Worm (Caenorhabditis elegans) whole organism, L1 larva: ENCODE data around the gene nhr-140.

Experiments
- C04F5.9 ChIP-seq: sonication (generic microtip); optimal IDR thresholded peaks from 2 replicates; lab custom pipeline; 2016; ENCODE audit warnings: missing genetic modification characterization, missing compliant biosample characterization
- Y116A8C.19 ChIP-seq: sonication (generic microtip); optimal IDR thresholded peaks from 2 replicates; lab custom pipeline; 2016; ENCODE audit warnings: missing compliant biosample characterization, missing genetic modification characterization, borderline replicate concordance
- aha-1 ChIP-seq: fragments of 150-350 bp; optimal IDR thresholded peaks from 2 replicates; lab custom pipeline; 2014; ENCODE audit warnings: missing biosample characterization, missing genetic modification characterization
- aly-2 ChIP-seq: fragments of 150-350 bp; optimal IDR thresholded peaks from 2 replicates; lab custom pipeline; 2014; ENCODE audit warnings: missing biosample characterization, missing genetic modification characterization
- blmp-1 ChIP-seq: fragments of 150-350 bp; optimal IDR thresholded peaks from 2 replicates; lab custom pipeline; 2014; ENCODE audit warnings: missing biosample characterization, missing genetic modification characterization
- ceh-63 ChIP-seq: fragments of 200-800 bp; sonication (Bioruptor generic); optimal IDR thresholded peaks from 2 replicates; lab custom pipeline; 2018; ENCODE audit warnings: mild to moderate bottlenecking, missing genetic modification characterization, missing compliant biosample characterization
- ceh-82 ChIP-seq, 3 experiments: fragments of 150-350 bp in 1 of 3; sonication (generic microtip) in 2 of 3; optimal IDR thresholded peaks; 2 replicates each; lab custom pipeline; 2014 to 2017; ENCODE audit warnings: missing biosample characterization in 3 of 3, missing genetic modification characterization in 3 of 3
- ceh-88 ChIP-seq: fragments of 200-800 bp; sonication (Bioruptor generic); IDR thresholded peaks from 2 replicates; pipeline ENCODE4 v1.3.6; 2022; ENCODE audit warnings: missing genetic modification characterization, missing compliant biosample characterization
- ces-1 ChIP-seq: fragments of 150-350 bp; optimal IDR thresholded peaks from 2 replicates; lab custom pipeline; 2014; ENCODE audit warnings: missing biosample characterization, missing genetic modification reagents, missing genetic modification characterization
- dsc-1 ChIP-seq: sonication (generic microtip); optimal IDR thresholded peaks from 2 replicates; lab custom pipeline; 2016; ENCODE audit warnings: mild to moderate bottlenecking, missing genetic modification characterization, missing compliant biosample characterization
- efl-1 ChIP-seq, 4 experiments: fragments of 150-350 bp; optimal IDR thresholded peaks in 3 of 4; peaks in 1 of 4; 1 replicate in 1 of 4; 2 replicates in 3 of 4; lab custom pipeline; 2014; ENCODE audit warnings: missing biosample characterization in 2 of 4, missing genetic modification characterization in 2 of 4, missing genetic modification reagents in 2 of 4
- egl-27 ChIP-seq, 2 experiments: fragments of 150-350 bp in 1 of 2; sonication (generic microtip); optimal IDR thresholded peaks; 3 replicates each; lab custom pipeline; 2017 to 2018; ENCODE audit warnings: missing biosample characterization in 2 of 2, missing genetic modification characterization in 2 of 2, missing genetic modification reagents in 2 of 2
- ets-5 ChIP-seq: fragments of 200-800 bp; sonication (Bioruptor generic); IDR thresholded peaks from 2 replicates; pipeline ENCODE4 v1.3.6; 2022; ENCODE audit warnings: missing genetic modification characterization, missing compliant biosample characterization
- fkh-4 ChIP-seq: sonication (generic microtip); optimal IDR thresholded peaks from 2 replicates; lab custom pipeline; 2016; ENCODE audit warnings: missing compliant biosample characterization, missing genetic modification characterization, borderline replicate concordance
- fkh-8 ChIP-seq: sonication (generic microtip); optimal IDR thresholded peaks from 2 replicates; lab custom pipeline; 2016; ENCODE audit warnings: mild to moderate bottlenecking, missing genetic modification characterization, missing compliant biosample characterization
- fos-1 ChIP-seq: fragments of 150-350 bp; optimal IDR thresholded peaks from 2 replicates; lab custom pipeline; 2014; ENCODE audit warnings: missing biosample characterization, missing genetic modification characterization
- hlh-4 ChIP-seq: sonication (generic microtip); optimal IDR thresholded peaks from 2 replicates; lab custom pipeline; 2016; ENCODE audit warnings: mild to moderate bottlenecking, missing genetic modification characterization, missing compliant biosample characterization
- irx-1 ChIP-seq: sonication (generic microtip); optimal IDR thresholded peaks from 2 replicates; lab custom pipeline; 2016; ENCODE audit warnings: missing genetic modification characterization, missing compliant biosample characterization
- jun-1 ChIP-seq: fragments of 150-350 bp; optimal IDR thresholded peaks from 2 replicates; lab custom pipeline; 2014; ENCODE audit warnings: missing biosample characterization, missing genetic modification reagents, missing genetic modification characterization
- lin-13 ChIP-seq: fragments of 150-350 bp; optimal IDR thresholded peaks from 2 replicates; lab custom pipeline; 2014; ENCODE audit warnings: missing biosample characterization, missing genetic modification reagents, missing genetic modification characterization
- lsy-2 ChIP-seq, 2 experiments: fragments of 150-350 bp; optimal IDR thresholded peaks; 2 replicates each; lab custom pipeline; 2014; ENCODE audit warnings: missing biosample characterization in 2 of 2, missing genetic modification characterization in 2 of 2
- mef-2 ChIP-seq: fragments of 150-350 bp; optimal IDR thresholded peaks from 2 replicates; lab custom pipeline; 2014; ENCODE audit warnings: missing biosample characterization, missing genetic modification characterization
- nhr-11 ChIP-seq: fragments of 150-350 bp; optimal IDR thresholded peaks from 2 replicates; lab custom pipeline; 2014; ENCODE audit warnings: missing biosample characterization, missing genetic modification characterization
- nhr-19 ChIP-seq: fragments of 200-800 bp; sonication (Bioruptor generic); conservative IDR thresholded peaks from 2 replicates; pipeline ENCODE4 v1.3.6; 2022; ENCODE audit warnings: missing genetic modification characterization, missing compliant biosample characterization
- nhr-20 ChIP-seq: sonication (generic microtip); optimal IDR thresholded peaks from 2 replicates; lab custom pipeline; 2016; ENCODE audit warnings: mild to moderate bottlenecking, missing genetic modification characterization, missing compliant biosample characterization
- nhr-77 ChIP-seq: fragments of 150-350 bp; optimal IDR thresholded peaks from 2 replicates; lab custom pipeline; 2014; ENCODE audit warnings: missing biosample characterization, missing genetic modification characterization
- nhr-84 ChIP-seq: sonication (generic microtip); optimal IDR thresholded peaks from 2 replicates; lab custom pipeline; 2017; ENCODE audit warnings: missing biosample characterization, missing genetic modification characterization
- nhr-85 ChIP-seq: sonication (generic microtip); peaks from one replicate; lab custom pipeline; 2016; ENCODE audit warnings: missing genetic modification characterization, inconsistent platforms, missing compliant biosample characterization
- snpc-4 ChIP-seq: fragments of 150-350 bp; optimal IDR thresholded peaks from 2 replicates; lab custom pipeline; 2014; ENCODE audit warnings: missing biosample characterization, missing genetic modification characterization
- tlp-1 ChIP-seq: fragments of 150-350 bp; optimal IDR thresholded peaks from 2 replicates; lab custom pipeline; 2014; ENCODE audit warnings: missing biosample characterization, missing genetic modification characterization
- unc-130 ChIP-seq: fragments of 150-350 bp; optimal IDR thresholded peaks from 2 replicates; lab custom pipeline; 2017; ENCODE audit warnings: missing biosample characterization, missing genetic modification characterization, inconsistent platforms
- unc-62 ChIP-seq: fragments of 150-350 bp; optimal IDR thresholded peaks from 2 replicates; lab custom pipeline; 2014; ENCODE audit warnings: missing biosample characterization, missing genetic modification reagents, missing genetic modification characterization
- unc-86 ChIP-seq: sonication (generic microtip); optimal IDR thresholded peaks from 2 replicates; lab custom pipeline; 2016; ENCODE audit warnings: missing genetic modification characterization, missing compliant biosample characterization
- unc-98 ChIP-seq: fragments of 200-800 bp; sonication (Bioruptor generic); IDR thresholded peaks from 2 replicates; pipeline ENCODE4 v1.3.6; 2022; ENCODE audit warnings: missing genetic modification characterization, missing compliant biosample characterization
- vab-15 ChIP-seq: sonication (generic microtip); optimal IDR thresholded peaks from 2 replicates; lab custom pipeline; 2017; ENCODE audit warnings: missing genotype, mild to moderate bottlenecking, missing genetic modification characterization, missing compliant biosample characterization
- xbp-1 ChIP-seq: sonication (generic microtip); optimal IDR thresholded peaks from 2 replicates; lab custom pipeline; 2016; ENCODE audit warnings: missing genetic modification characterization, missing compliant biosample characterization

nhr-140 gene

DNA sequence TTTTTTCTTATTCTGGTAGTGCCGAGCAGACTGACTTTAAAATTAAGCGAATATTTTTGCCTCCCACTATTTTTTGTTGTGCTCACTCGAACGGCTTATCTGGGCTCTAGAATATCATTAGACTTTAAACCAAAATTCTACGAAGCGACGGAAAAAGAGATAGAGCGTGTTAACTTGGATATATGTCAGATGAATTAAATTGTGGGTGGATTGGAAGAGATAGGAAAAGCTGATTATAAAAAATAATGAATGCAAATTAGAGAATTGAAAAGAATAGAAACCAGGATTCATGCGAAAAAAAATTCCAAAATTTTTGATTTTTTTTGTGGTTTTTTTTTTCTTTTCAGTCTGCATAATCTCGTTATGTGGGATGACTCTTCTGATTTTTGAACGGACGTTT lies 32.3 kb upstream of the nhr-140 start, which contains the start of gene F20A1.4:
Gene F20A1.4 (minus strand): TSS at position 101 of the 400 bp plus-strand sequence.
- TF ChIP-seq unc-62 (GFP tag; lab: Kevin White, UChicago) (no peak), dsc-1 (tag; lab: Kevin White, UChicago) (peak; percentile 76)

DNA sequence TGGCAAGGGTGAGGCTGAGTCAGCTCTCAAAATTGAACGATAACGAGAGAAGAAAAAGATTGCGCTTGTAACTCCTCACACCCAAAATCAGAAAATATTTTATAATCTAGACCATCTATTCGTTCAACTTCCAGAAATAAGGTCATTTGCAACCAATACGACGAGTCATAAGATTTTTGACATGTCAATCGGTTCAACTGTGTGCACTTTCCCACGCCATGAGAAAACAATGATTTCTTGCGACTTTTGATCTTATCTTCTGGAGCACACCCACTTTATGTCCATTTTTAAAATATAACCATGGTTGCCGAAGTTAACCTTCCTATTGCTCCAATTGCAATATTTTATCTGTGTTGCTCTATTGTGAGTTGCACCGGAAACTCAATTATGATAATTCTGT lies 27.6 kb upstream of the nhr-140 start, which contains the start of gene srsx-32:
Gene srsx-32 (plus strand): TSS at position 301 of the 400 bp plus-strand sequence.
- TF ChIP-seq nhr-11 (tag; lab: Kevin White, UChicago) = no peak
- no peak for TF ChIP-seq ceh-82 (tag; optimal IDR thresholded peaks at IDR 0.05; lab: Kevin White, UChicago)
- TF ChIP-seq xbp-1 (tag; lab: Kevin White, UChicago) = no peak
- TF ChIP-seq nhr-19 = no peak
- no peak for TF ChIP-seq blmp-1 (tag; lab: Kevin White, UChicago)
- no peak for TF ChIP-seq vab-15 (tag; lab: Kevin White, UChicago)

DNA sequence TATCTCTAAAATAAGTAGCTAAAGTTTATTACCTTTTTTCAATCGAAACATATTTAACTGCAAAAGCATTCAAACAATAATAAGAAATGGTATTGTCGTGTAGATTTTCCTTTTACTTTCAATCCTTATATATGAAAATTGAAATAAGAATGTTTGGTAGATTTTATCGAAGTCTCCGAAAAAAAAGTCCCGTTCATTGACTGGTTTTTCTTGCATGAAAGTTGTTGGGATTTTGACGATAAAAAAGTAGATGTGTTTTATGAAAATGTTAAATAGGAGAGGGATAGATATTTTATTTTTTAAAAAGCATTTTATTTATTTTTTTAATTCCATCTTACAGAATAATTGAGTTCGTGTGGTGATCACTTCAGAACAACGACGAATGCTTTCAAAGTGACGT lies 26.4 kb upstream of the nhr-140 start, which contains the start of gene C33G8.13:
Gene C33G8.13 (minus strand): TSS at position 101 of the 400 bp plus-strand sequence.
- TF ChIP-seq nhr-84 (tag; lab: Kevin White, UChicago) = no peak
- no peak for TF ChIP-seq fkh-8
- TF ChIP-seq xbp-1 (tag; lab: Kevin White, UChicago) = no peak
- TF ChIP-seq unc-86 = no peak
- TF ChIP-seq jun-1 (tag; lab: Kevin White, UChicago) = no peak

DNA sequence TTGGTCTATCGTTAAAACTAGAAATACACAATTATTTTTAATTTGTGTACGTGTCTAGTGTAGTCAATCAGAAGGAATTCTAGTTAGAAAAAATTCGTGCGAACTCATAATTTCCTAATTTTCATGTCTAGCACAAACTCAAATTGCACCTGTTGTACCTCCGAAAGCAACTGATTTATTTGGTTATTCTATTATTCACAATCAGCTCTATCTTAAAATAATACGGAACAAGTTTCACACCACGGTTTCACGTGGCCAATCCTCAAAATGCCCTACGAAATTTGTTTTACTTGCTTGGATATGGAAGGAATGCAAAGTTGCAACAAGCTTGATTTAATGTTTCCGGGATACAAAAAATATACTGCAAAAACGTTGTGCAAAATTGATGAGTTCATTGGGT lies 23.1 kb upstream of the nhr-140 start, which contains the start of gene srw-127:
Gene srw-127 (plus strand): TSS at position 301 of the 400 bp plus-strand sequence.
- TF ChIP-seq irx-1 (tag; lab: Kevin White, UChicago) = no peak
- TF ChIP-seq aly-2 (tag; lab: Kevin White, UChicago) = no peak
- TF ChIP-seq efl-1 (optimal IDR thresholded peaks at IDR 0.05; lab: Kevin White, UChicago) = no peak
- TF ChIP-seq efl-1 (GFP tag; optimal IDR thresholded peaks at IDR 0.05 in 1 of 2; lab: Kevin White, UChicago) = no peak
- TF ChIP-seq unc-98 (GFP tag; lab: Robert Waterston, UW) = no peak
- TF ChIP-seq Y116A8C.19 = no peak
- no peak for TF ChIP-seq vab-15 (tag; lab: Kevin White, UChicago)
- no peak for TF ChIP-seq mef-2 (tag; lab: Kevin White, UChicago)
- no peak for TF ChIP-seq ceh-88 (GFP tag; lab: Robert Waterston, UW)
- TF ChIP-seq ceh-63 (GFP tag; lab: Kevin White, UChicago) = no peak

DNA sequence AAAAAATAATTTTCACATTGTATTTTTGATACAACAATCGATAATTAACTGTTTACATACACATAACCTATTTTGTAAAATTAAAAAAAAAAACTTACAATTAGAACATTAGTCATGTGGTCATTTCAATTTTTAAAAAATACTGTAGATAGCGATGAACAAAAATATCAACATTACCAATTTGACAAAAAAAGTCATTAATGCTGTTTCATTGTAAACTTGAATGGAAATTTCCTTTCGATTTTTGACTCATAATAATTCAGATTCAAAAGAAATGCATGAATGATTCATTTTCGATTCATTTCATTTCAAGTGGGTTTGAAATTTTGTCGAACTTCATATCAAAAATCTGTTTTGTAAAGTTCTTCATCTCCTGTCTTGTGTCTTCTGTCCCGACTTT lies 20.0 kb upstream of the nhr-140 start, which contains the start of gene C33G8.2:
Gene C33G8.2 (plus strand): TSS at position 301 of the 400 bp plus-strand sequence.
- TF ChIP-seq nhr-85 (tag; lab: Kevin White, UChicago) = no peak
- TF ChIP-seq efl-1 (optimal IDR thresholded peaks at IDR 0.05; lab: Kevin White, UChicago) = no peak
- TF ChIP-seq efl-1 (GFP tag; optimal IDR thresholded peaks at IDR 0.05 in 1 of 2; lab: Kevin White, UChicago) = peak in 1 of 2 experiments; percentile 31

DNA sequence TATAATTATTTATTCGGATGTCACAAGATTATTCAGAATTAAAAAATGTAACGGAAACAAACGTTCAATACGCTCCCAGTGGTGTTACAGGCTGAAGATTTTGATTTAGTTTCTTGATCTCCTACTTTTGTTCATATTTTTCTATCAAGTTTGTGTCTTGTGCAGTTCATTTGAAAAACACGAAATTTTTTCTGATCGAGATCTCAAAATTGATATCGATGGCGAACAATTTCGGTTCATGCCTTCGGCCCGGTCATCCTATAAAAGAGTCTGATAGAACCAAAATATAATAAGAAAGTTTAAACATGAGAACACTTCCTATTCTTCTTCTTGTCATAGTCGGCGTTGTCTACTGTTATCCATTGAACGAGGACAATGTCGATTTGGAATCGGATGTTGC lies 17.8 kb upstream of the nhr-140 start, which contains the start of gene drd-10:
Gene drd-10 (plus strand): TSS at position 301 of the 400 bp plus-strand sequence.
- TF ChIP-seq C04F5.9 (tag; lab: Kevin White, UChicago) (no peak), fos-1 (tag; lab: Kevin White, UChicago) (no peak), aha-1 (tag; lab: Kevin White, UChicago) (no peak), vab-15 (tag; lab: Kevin White, UChicago) (no peak), egl-27 (tag; optimal IDR thresholded peaks at IDR 0.05; lab: Kevin White, UChicago) (no peak), snpc-4 (tag; lab: Kevin White, UChicago) (no peak), lin-13 (GFP tag; lab: Kevin White, UChicago) (no peak), tlp-1 (no peak), fkh-4 (tag; lab: Kevin White, UChicago) (no peak)
- TF ChIP-seq, all 84 proteins: peak for 0

DNA sequence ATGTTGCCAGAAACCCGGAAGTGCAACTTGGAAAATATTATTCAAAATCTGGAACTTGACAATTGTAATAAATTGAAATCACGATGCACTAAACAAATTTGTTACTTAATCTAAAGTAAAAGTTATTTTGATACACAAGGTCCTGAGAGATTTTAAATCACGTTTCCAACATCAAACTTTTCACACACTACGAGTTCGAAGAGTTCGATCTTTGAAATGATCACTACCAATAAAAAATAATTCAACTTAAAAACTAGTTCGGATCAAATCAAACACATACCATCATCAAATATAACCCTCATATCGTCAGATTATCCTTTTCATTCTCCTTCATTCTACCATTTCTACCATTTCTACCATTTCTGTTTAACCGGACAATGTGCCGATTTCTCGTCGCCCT lies 16.5 kb upstream of the nhr-140 start, which contains the start of gene spig-10:
Gene spig-10 (plus strand): TSS at position 301 of the 400 bp plus-strand sequence.
- TF ChIP-seq unc-98 (GFP tag; lab: Robert Waterston, UW) (no peak), ces-1 (GFP tag; lab: Kevin White, UChicago) (no peak), C04F5.9 (tag; lab: Kevin White, UChicago) (no peak), nhr-77 (no peak), fkh-4 (tag; lab: Kevin White, UChicago) (no peak), lsy-2 (tag; optimal IDR thresholded peaks at IDR 0.05; lab: Kevin White, UChicago) (no peak), unc-130 (tag; lab: Kevin White, UChicago) (no peak), jun-1 (tag; lab: Kevin White, UChicago) (no peak), hlh-4 (tag; lab: Kevin White, UChicago) (no peak), ets-5 (GFP tag; lab: Robert Waterston, UW) (no peak), efl-1 (optimal IDR thresholded peaks at IDR 0.05; lab: Kevin White, UChicago) (no peak), efl-1 (GFP tag; optimal IDR thresholded peaks at IDR 0.05 in 1 of 2; lab: Kevin White, UChicago) (no peak), nhr-20 (tag; lab: Kevin White, UChicago) (no peak)
